Fruit fly (Drosophila melanogaster): ENCODE results near the gene CG17186.

DNA sequence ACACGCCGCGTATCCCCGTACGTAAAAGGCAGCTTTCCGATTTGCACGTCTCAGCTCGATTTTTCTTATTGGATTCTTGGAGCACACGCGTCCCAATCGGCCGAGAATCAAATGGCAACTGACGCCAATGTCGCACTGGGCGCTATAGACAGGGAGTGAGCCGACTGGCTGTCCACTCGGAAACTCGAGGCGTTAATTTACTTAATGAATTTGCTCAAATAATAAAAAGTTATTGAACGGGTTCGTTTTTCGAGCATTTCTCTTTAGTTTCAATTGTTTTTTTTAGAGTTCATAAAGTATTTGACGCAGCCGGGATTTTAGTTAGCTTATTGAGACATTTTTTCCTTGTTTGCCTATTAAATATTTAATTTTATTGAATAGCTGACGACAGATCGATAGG lies 48.0 kb upstream of the CG17186 start, which contains the start of gene CG4462:
- TF ChIP-seq zf30C (GFP tag; optimal IDR thresholded peaks at IDR 0.05) (no peak), org-1 (GFP tag; optimal IDR thresholded peaks at IDR 0.05) (no peak), CG5953 (GFP tag; IDR thresholded peaks at IDR 0.05) (no peak), Hr78 (GFP tag; optimal IDR thresholded peaks at IDR 0.05) (no peak), TFAM (GFP tag; optimal IDR thresholded peaks at IDR 0.05) (no peak), CG14860 (GFP tag; IDR thresholded peaks at IDR 0.05; ENCODE audit: partially characterized antibody) (no peak), grau (tag; optimal IDR thresholded peaks at IDR 0.05) (no peak), CG6175 (GFP tag; IDR thresholded peaks at IDR 0.05) (no peak), sens (GFP tag) (no peak), Med (GFP tag) (no peak), CG33213 (GFP tag; optimal IDR thresholded peaks at IDR 0.05) (no peak), MTF-1 (GFP tag; optimal IDR thresholded peaks at IDR 0.05; ENCODE audit: borderline replicate concordance) (no peak)

Data from whole organism, embryonic.